Worm (Caenorhabditis elegans): ENCODE measurements around the gene F49C5.11.

DNA sequence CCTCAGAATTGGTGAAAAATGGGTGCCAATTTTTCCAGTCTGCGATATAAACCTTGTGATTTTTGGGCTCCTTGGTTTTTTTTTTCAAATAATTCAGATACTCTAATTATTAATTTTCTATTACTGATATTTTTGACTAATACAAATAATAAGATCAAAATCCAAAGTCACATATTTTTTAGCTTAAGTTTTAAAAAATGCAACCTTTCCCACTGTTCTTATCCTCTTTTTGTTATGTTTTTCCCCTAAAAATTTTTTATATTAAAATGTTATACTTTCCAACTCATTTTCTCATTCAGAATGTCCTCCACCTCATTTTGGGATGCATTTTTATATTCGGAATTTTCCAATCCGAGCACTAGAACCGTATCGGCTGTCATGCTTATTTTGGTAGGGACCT lies 24.7 kb upstream of the F49C5.11 start, which contains the start of gene srx-120:
- no peak for TF ChIP-seq egl-27 (tag; optimal IDR thresholded peaks at IDR 0.05)
- TF ChIP-seq tbx-2 (tag; optimal IDR thresholded peaks at IDR 0.05) = no peak
- no peak for TF ChIP-seq aha-1 (tag; optimal IDR thresholded peaks at IDR 0.05)
- TF ChIP-seq lin-15B (tag; optimal IDR thresholded peaks at IDR 0.05) = no peak
- no peak for TF ChIP-seq xbp-1 (tag; optimal IDR thresholded peaks at IDR 0.05)
- TF ChIP-seq pqm-1 (tag; optimal IDR thresholded peaks at IDR 0.05) = no peak
- TF ChIP-seq mep-1 (tag; optimal IDR thresholded peaks at IDR 0.05) = no peak
- no peak for TF ChIP-seq ztf-11 (tag; optimal IDR thresholded peaks at IDR 0.05)
- no peak for TF ChIP-seq elt-2 (tag; optimal IDR thresholded peaks at IDR 0.05)

Measured in whole organism, L1 larva.